Worm (Caenorhabditis elegans) whole organism, L4 larva: ENCODE measurements around the gene B0303.16.

Experiments
- F37D6.2 ChIP-seq: sonication (generic microtip); optimal IDR thresholded peaks from 2 replicates; lab custom pipeline; 2016; ENCODE audit warnings: mild to moderate bottlenecking, missing genetic modification characterization, missing compliant biosample characterization
- R02D3.7 ChIP-seq: fragments of 150-350 bp; sonication (generic microtip); optimal IDR thresholded peaks from 3 replicates; lab custom pipeline; 2014; ENCODE audit warnings: missing biosample characterization, missing genetic modification characterization
- T26A8.4 ChIP-seq: fragments of 200-800 bp; sonication (Bioruptor generic); IDR thresholded peaks from 2 replicates; pipeline ENCODE4 v1.3.6; 2022; ENCODE audit warnings: missing genetic modification characterization, missing compliant biosample characterization
- Y5F2A.4 ChIP-seq: fragments of 200-800 bp; sonication (Bioruptor generic); optimal IDR thresholded peaks from 2 replicates; lab custom pipeline; 2018; ENCODE audit warnings: mild to moderate bottlenecking, missing genetic modification characterization, missing compliant biosample characterization
- ZK546.5 ChIP-seq, 2 experiments: sonication (generic microtip); optimal IDR thresholded peaks; 2 replicates each; lab custom pipeline; 2017; ENCODE audit warnings: missing biosample characterization in 2 of 2, missing genetic modification characterization in 2 of 2
- ceh-20 ChIP-seq: fragments of 200-800 bp; sonication (Bioruptor generic); IDR thresholded peaks from 2 replicates; pipeline ENCODE4 v1.3.6; 2022; ENCODE audit warnings: missing genetic modification reagents, missing genetic modification characterization, missing compliant biosample characterization
- ceh-28 ChIP-seq: fragments of 150-350 bp; optimal IDR thresholded peaks from 2 replicates; lab custom pipeline; 2014; ENCODE audit warnings: missing biosample characterization, missing genetic modification reagents, missing genetic modification characterization
- ceh-82 ChIP-seq: sonication (generic microtip); optimal IDR thresholded peaks from 2 replicates; lab custom pipeline; 2017; ENCODE audit warnings: missing biosample characterization, missing genetic modification characterization
- daf-12 ChIP-seq: fragments of 150-350 bp; optimal IDR thresholded peaks from 2 replicates; lab custom pipeline; 2014; ENCODE audit warnings: missing biosample characterization, missing genetic modification reagents, missing genetic modification characterization
- dmd-6 ChIP-seq: fragments of 200-800 bp; sonication (Bioruptor generic); IDR thresholded peaks from 2 replicates; pipeline ENCODE4 v1.3.6; 2022; ENCODE audit warnings: missing genetic modification reagents, missing genetic modification characterization, missing compliant biosample characterization
- dpl-1 ChIP-seq: fragments of 150-350 bp; optimal IDR thresholded peaks from 2 replicates; lab custom pipeline; 2014; ENCODE audit warnings: missing biosample characterization, missing genetic modification reagents, missing genetic modification characterization
- egl-27 ChIP-seq: sonication (generic microtip); optimal IDR thresholded peaks from 3 replicates; lab custom pipeline; 2017; ENCODE audit warnings: missing biosample characterization, missing genetic modification reagents, missing genetic modification characterization
- egl-43 ChIP-seq: fragments of 200-800 bp; sonication (Bioruptor generic); IDR thresholded peaks from 2 replicates; pipeline ENCODE4 v1.3.6; 2022; ENCODE audit warnings: missing genetic modification reagents, missing genetic modification characterization, missing compliant biosample characterization
- gei-8 ChIP-seq: fragments of 200-800 bp; sonication (Bioruptor generic); optimal IDR thresholded peaks from 2 replicates; lab custom pipeline; 2018; ENCODE audit warnings: mild to moderate bottlenecking, missing genetic modification characterization, missing compliant biosample characterization
- hif-1 ChIP-seq, 2 experiments: sonication (generic microtip); optimal IDR thresholded peaks; 2 replicates each; lab custom pipeline; 2016 to 2017; ENCODE audit warnings: missing compliant biosample characterization in 2 of 2, missing genetic modification characterization in 2 of 2, missing genetic modification reagents in 2 of 2, missing genotype in 2 of 2, mild to moderate bottlenecking in 1 of 2
- hlh-11 ChIP-seq: fragments of 200-800 bp; sonication (Bioruptor generic); optimal IDR thresholded peaks from 2 replicates; lab custom pipeline; 2018; ENCODE audit warnings: mild to moderate bottlenecking, missing genetic modification characterization, missing compliant biosample characterization
- hmg-1.1 ChIP-seq: fragments of 200-800 bp; sonication (Bioruptor generic); IDR thresholded peaks from 2 replicates; pipeline ENCODE4 v1.3.6; 2022; ENCODE audit warnings: missing genetic modification reagents, missing genetic modification characterization, missing compliant biosample characterization
- jun-1 ChIP-seq: fragments of 150-350 bp; optimal IDR thresholded peaks from 2 replicates; lab custom pipeline; 2014; ENCODE audit warnings: missing biosample characterization, missing genetic modification reagents, missing genetic modification characterization
- lim-7 ChIP-seq: fragments of 200-800 bp; sonication (Bioruptor generic); IDR thresholded peaks from 2 replicates; pipeline ENCODE4 v1.3.6; 2022; ENCODE audit warnings: missing genetic modification characterization, missing compliant biosample characterization
- lin-29 ChIP-seq: fragments of 200-800 bp; sonication (Bioruptor generic); IDR thresholded peaks from 2 replicates; pipeline ENCODE4 v1.3.6; 2022; ENCODE audit warnings: missing genetic modification reagents, missing genetic modification characterization, missing compliant biosample characterization
- lin-38 ChIP-seq: fragments of 200-800 bp; sonication (Bioruptor generic); IDR thresholded peaks from 2 replicates; pipeline ENCODE4 v1.3.6; 2022; ENCODE audit warnings: missing genetic modification reagents, missing genetic modification characterization, missing compliant biosample characterization
- lin-39 ChIP-seq: fragments of 150-350 bp; optimal IDR thresholded peaks from 2 replicates; lab custom pipeline; 2014; ENCODE audit warnings: missing biosample characterization, missing genetic modification reagents, missing genetic modification characterization
- lir-3 ChIP-seq: sonication (generic microtip); optimal IDR thresholded peaks from 2 replicates; lab custom pipeline; 2016; ENCODE audit warnings: mild to moderate bottlenecking, missing genetic modification characterization, missing compliant biosample characterization
- madf-9 ChIP-seq: fragments of 200-800 bp; sonication (Bioruptor generic); conservative IDR thresholded peaks from 2 replicates; pipeline ENCODE4 v1.3.6; 2022; ENCODE audit warnings: missing genetic modification reagents, missing genetic modification characterization, missing compliant biosample characterization
- mep-1 ChIP-seq: fragments of 150-350 bp; sonication (generic microtip); optimal IDR thresholded peaks from 3 replicates; lab custom pipeline; 2014; ENCODE audit warnings: missing biosample characterization, missing genetic modification characterization
- mxl-3 ChIP-seq: fragments of 200-800 bp; sonication (Bioruptor generic); optimal IDR thresholded peaks from 2 replicates; lab custom pipeline; 2018; ENCODE audit warnings: mild to moderate bottlenecking, missing genetic modification characterization, missing compliant biosample characterization
- nhr-10 ChIP-seq: fragments of 150-350 bp; optimal IDR thresholded peaks from 2 replicates; lab custom pipeline; 2014; ENCODE audit warnings: missing biosample characterization, missing genetic modification characterization
- nhr-41 ChIP-seq: fragments of 200-800 bp; sonication (Bioruptor generic); IDR thresholded peaks from 2 replicates; pipeline ENCODE4 v1.3.6; 2022; ENCODE audit warnings: missing genetic modification reagents, missing genetic modification characterization, missing compliant biosample characterization
- pha-4 ChIP-seq, 2 experiments: fragments of 150-350 bp in 1 of 2; fragments of 200-800 bp in 1 of 2; sonication (Bioruptor generic) in 1 of 2; IDR thresholded peaks in 1 of 2; optimal IDR thresholded peaks in 1 of 2; 2 replicates each; pipeline versions ENCODE4 v1.3.6 to Lab custom; 2014 to 2022; ENCODE audit warnings: missing genetic modification characterization in 2 of 2, missing genetic modification reagents in 2 of 2, missing biosample characterization in 1 of 2, missing compliant biosample characterization in 1 of 2
- php-3 ChIP-seq: fragments of 200-800 bp; sonication (Bioruptor generic); IDR thresholded peaks from 2 replicates; pipeline ENCODE4 v1.3.6; 2022; ENCODE audit warnings: missing genetic modification reagents, missing genetic modification characterization, missing compliant biosample characterization
- pqm-1 ChIP-seq: sonication (generic microtip); optimal IDR thresholded peaks from 2 replicates; lab custom pipeline; 2017; ENCODE audit warnings: missing biosample characterization, missing genetic modification characterization
- set-16 ChIP-seq: fragments of 200-800 bp; sonication (Bioruptor generic); IDR thresholded peaks from 2 replicates; pipeline ENCODE4 v1.3.6; 2022; ENCODE audit warnings: missing genetic modification reagents, missing genetic modification characterization, missing compliant biosample characterization
- snpc-1.2 ChIP-seq: fragments of 200-800 bp; sonication (Bioruptor generic); IDR thresholded peaks from 2 replicates; pipeline ENCODE4 v1.3.6; 2022; ENCODE audit warnings: missing genetic modification reagents, missing genetic modification characterization, missing compliant biosample characterization
- spr-3 ChIP-seq: fragments of 200-800 bp; sonication (Bioruptor generic); optimal IDR thresholded peaks from 2 replicates; lab custom pipeline; 2018; ENCODE audit warnings: mild to moderate bottlenecking, missing genetic modification characterization, missing compliant biosample characterization
- tra-1 ChIP-seq: fragments of 200-800 bp; sonication (Bioruptor generic); IDR thresholded peaks from 2 replicates; pipeline ENCODE4 v1.3.6; 2022; ENCODE audit warnings: missing genetic modification reagents, missing genetic modification characterization, missing compliant biosample characterization
- unc-130 ChIP-seq: sonication (generic microtip); optimal IDR thresholded peaks from 2 replicates; lab custom pipeline; 2016; ENCODE audit warnings: missing genetic modification reagents, missing genetic modification characterization, missing compliant biosample characterization
- unc-62 ChIP-seq, 3 experiments: fragments of 150-350 bp in 1 of 3; sonication (generic microtip); optimal IDR thresholded peaks in 2 of 3; peaks in 1 of 3; 1 replicate in 1 of 3; 2 replicates in 2 of 3; lab custom pipeline; 2014 to 2017; ENCODE audit warnings: missing biosample characterization in 3 of 3, missing genetic modification characterization in 3 of 3, missing genetic modification reagents in 3 of 3, missing genotype in 1 of 3
- zfp-2 ChIP-seq: sonication (generic microtip); optimal IDR thresholded peaks from 2 replicates; lab custom pipeline; 2016; ENCODE audit warnings: mild to moderate bottlenecking, missing genetic modification characterization, missing compliant biosample characterization
- ztf-11 ChIP-seq: fragments of 150-350 bp; optimal IDR thresholded peaks from 2 replicates; lab custom pipeline; 2014; ENCODE audit warnings: missing biosample characterization, missing genetic modification characterization
- ztf-7 ChIP-seq: fragments of 150-350 bp; optimal IDR thresholded peaks from 2 replicates; lab custom pipeline; 2014; ENCODE audit warnings: missing biosample characterization, missing genetic modification characterization

B0303.16 gene

DNA sequence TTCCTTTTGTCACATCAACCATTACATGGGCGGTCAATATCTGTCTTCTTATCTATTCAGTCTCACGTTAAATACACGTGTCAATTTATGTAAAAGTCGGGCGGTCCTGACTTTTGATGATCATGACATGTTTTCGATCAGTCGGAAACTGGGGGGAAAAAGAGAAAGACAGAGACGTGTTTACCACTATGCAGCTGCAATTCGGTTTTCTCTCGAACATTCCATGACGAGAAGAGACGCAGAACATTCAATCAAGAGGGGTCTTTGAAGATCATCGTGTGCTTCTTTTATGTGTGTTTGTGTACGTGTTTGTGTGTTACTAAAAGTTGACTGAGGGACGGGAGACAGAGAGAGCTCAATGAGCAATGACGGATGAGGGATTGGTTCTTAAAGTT lies 46.5 kb upstream of the B0303.16 start (continued):
- TF ChIP-seq dmd-6 (GFP tag; lab: Robert Waterston, UW): peak; percentile 93
- TF ChIP-seq ceh-28: peak; percentile 32
- TF ChIP-seq egl-27 (tag; lab: Kevin White, UChicago): peak; percentile 68
- TF ChIP-seq set-16 (GFP tag; lab: Robert Waterston, UW): peak; percentile 23; the same call in 1 of the 2 replicates
- peak; percentile 99 for TF ChIP-seq hlh-11 (tag; lab: Kevin White, UChicago)
- no peak for TF ChIP-seq R02D3.7 (tag; lab: Kevin White, UChicago)
- no peak for TF ChIP-seq egl-43 (GFP tag; lab: Robert Waterston, UW)
- TF ChIP-seq ceh-82 (tag; lab: Kevin White, UChicago): no peak
- TF ChIP-seq pqm-1 (tag; lab: Kevin White, UChicago): peak; percentile 15
- TF ChIP-seq ztf-11: no peak
- no peak for TF ChIP-seq zfp-2 (tag; lab: Kevin White, UChicago)
- TF ChIP-seq lin-39 (tag; lab: Kevin White, UChicago): no peak
- TF ChIP-seq snpc-1.2 (GFP tag; lab: Robert Waterston, UW): no peak
- peak; percentile 19 for TF ChIP-seq F37D6.2 (tag; lab: Kevin White, UChicago)
- no peak for TF ChIP-seq spr-3 (GFP tag; lab: Kevin White, UChicago)
- TF ChIP-seq ZK546.5 (tag; optimal IDR thresholded peaks at IDR 0.05; lab: Kevin White, UChicago): no peak
- peak; percentile 78 for TF ChIP-seq hmg-1.1 (GFP tag; lab: Robert Waterston, UW)
- TF ChIP-seq tra-1 (GFP tag; lab: Robert Waterston, UW): peak; percentile 96
- peak; percentile 49 for TF ChIP-seq jun-1 (tag; lab: Kevin White, UChicago)
- no peak for TF ChIP-seq lin-29 (GFP tag; lab: Robert Waterston, UW)
- TF ChIP-seq Y5F2A.4: no peak
- TF ChIP-seq lir-3 (tag; lab: Kevin White, UChicago): no peak
- TF ChIP-seq ztf-7 (tag; lab: Kevin White, UChicago): peak; percentile 72
- peak; percentile 84 for TF ChIP-seq gei-8 (GFP tag; lab: Kevin White, UChicago)
- TF ChIP-seq T26A8.4 (GFP tag; lab: Robert Waterston, UW): peak; percentile 77; the same call in 1 of the 2 replicates
- TF ChIP-seq mep-1: peak; percentile 90
- TF ChIP-seq madf-9 (GFP tag; lab: Robert Waterston, UW): peak; percentile 44
- TF ChIP-seq unc-130 (GFP tag; lab: Kevin White, UChicago): no peak
- TF ChIP-seq hif-1 (tag; optimal IDR thresholded peaks at IDR 0.05; lab: Kevin White, UChicago): peak; percentile 88 to 90
- TF ChIP-seq ceh-20: peak; percentile 92; the same call in 1 of the 2 replicates
- 0 out of 2 replicates have a peak, but pooled peaks have one; percentile 6 for TF ChIP-seq lim-7
- no peak for TF ChIP-seq nhr-41 (GFP tag; lab: Robert Waterston, UW)
- TF ChIP-seq pha-4 (GFP tag; IDR thresholded peaks at IDR 0.05; lab: Robert Waterston, UW): peak; percentile 77
- TF ChIP-seq pha-4 (tag; optimal IDR thresholded peaks at IDR 0.05; lab: Kevin White, UChicago): peak; percentile 97
- TF ChIP-seq mxl-3 (GFP tag; lab: Kevin White, UChicago): peak; percentile 98
- TF ChIP-seq dpl-1 (GFP tag; lab: Kevin White, UChicago): peak; percentile 58
- TF ChIP-seq, all 104 proteins: peak for 53

DNA sequence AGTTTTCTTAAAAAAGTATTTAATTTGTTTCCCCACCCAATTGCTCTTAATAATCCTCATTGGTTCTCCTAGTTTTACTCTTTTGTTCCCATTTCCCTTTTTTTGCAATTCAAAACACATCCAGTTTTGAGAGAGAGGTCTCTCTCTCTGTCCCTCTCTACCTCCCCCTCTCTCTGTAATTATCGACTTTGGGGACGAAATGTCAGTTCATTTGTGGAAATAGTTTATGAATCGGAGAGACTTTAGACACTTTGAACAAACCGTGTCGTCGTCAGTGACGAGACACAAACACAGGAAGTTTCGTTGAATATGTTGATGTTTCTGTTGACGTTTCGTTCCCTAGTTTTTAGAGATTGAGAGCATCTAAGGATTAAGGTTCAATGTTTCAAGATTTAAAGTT lies 41.7 kb upstream of the B0303.16 start:
- no peak for TF ChIP-seq lim-7
- TF ChIP-seq T26A8.4 (GFP tag; lab: Robert Waterston, UW): no peak
- TF ChIP-seq nhr-10: no peak
- no peak for TF ChIP-seq lin-38 (GFP tag; lab: Robert Waterston, UW)
- peak in 1 of 2 experiments; percentile 86 for TF ChIP-seq unc-62 (GFP tag; optimal IDR thresholded peaks at IDR 0.05 in 1 of 2; lab: Kevin White, UChicago)
- no peak for TF ChIP-seq unc-62 (tag; optimal IDR thresholded peaks at IDR 0.05; lab: Kevin White, UChicago)
- TF ChIP-seq daf-12: no peak
- TF ChIP-seq madf-9 (GFP tag; lab: Robert Waterston, UW): no peak
- no peak for TF ChIP-seq php-3 (GFP tag; lab: Robert Waterston, UW)
- no peak for TF ChIP-seq ztf-7 (tag; lab: Kevin White, UChicago)
